Worm (Caenorhabditis elegans) whole organism, L4/young adult: Measurements from ENCODE around the gene oma-1.

Source experiments
- W03F9.2 ChIP-seq: fragments of 150-350 bp; optimal IDR thresholded peaks from 2 replicates; lab custom pipeline; 2014; ENCODE audit warnings: missing biosample characterization, missing genetic modification characterization
- him-1 ChIP-seq: sonication (generic microtip); optimal IDR thresholded peaks from 2 replicates; lab custom pipeline; 2016; ENCODE audit warnings: missing genotype, missing genetic modification reagents, missing genetic modification characterization, missing compliant biosample characterization

- TF ChIP-seq him-1 = no peak
- no peak for TF ChIP-seq W03F9.2 (tag; lab: Kevin White, UChicago)
Observed at ce11 chrIV:8840161-8840765, 48.5 kb upstream of the oma-1 start, which contains the start of the genes T28C6.11 and T11B7.1.
